Worm (Caenorhabditis elegans) whole organism, early embryonic: ENCODE results near the gene dnj-13.

Experiments used
- B0310.2 ChIP-seq: sonication (generic microtip); optimal IDR thresholded peaks from 2 replicates; lab custom pipeline; 2016; ENCODE audit warnings: mild to moderate bottlenecking, missing genetic modification characterization, missing compliant biosample characterization
- F13C5.2 ChIP-seq: sonication (generic microtip); optimal IDR thresholded peaks from 2 replicates; lab custom pipeline; 2017; ENCODE audit warnings: mild to moderate bottlenecking, missing genetic modification characterization, inconsistent platforms, missing compliant biosample characterization
- aly-1 ChIP-seq: sonication (generic microtip); optimal IDR thresholded peaks from 2 replicates; lab custom pipeline; 2016; ENCODE audit warnings: missing genetic modification characterization, missing compliant biosample characterization
- ama-1 ChIP-seq: fragments of 150-350 bp; optimal IDR thresholded peaks from 2 replicates; lab custom pipeline; 2014
- ceh-13 ChIP-seq: fragments of 200-800 bp; sonication (Bioruptor generic); optimal IDR thresholded peaks from 2 replicates; lab custom pipeline; 2018; ENCODE audit warnings: mild to moderate bottlenecking, missing genetic modification characterization, missing compliant biosample characterization
- ceh-36 ChIP-seq: sonication (generic microtip); optimal IDR thresholded peaks from 2 replicates; lab custom pipeline; 2016; ENCODE audit warnings: missing genetic modification characterization, inconsistent platforms, missing compliant biosample characterization
- ets-7 ChIP-seq: sonication (generic microtip); optimal IDR thresholded peaks from 2 replicates; lab custom pipeline; 2016; ENCODE audit warnings: missing genotype, missing genetic modification characterization, missing compliant biosample characterization
- flt-1 ChIP-seq: fragments of 200-800 bp; sonication (Bioruptor generic); IDR thresholded peaks from 2 replicates; pipeline ENCODE4 v1.3.6; 2022; ENCODE audit warnings: missing genetic modification characterization, missing compliant biosample characterization
- hmbx-1 ChIP-seq: sonication (generic microtip); optimal IDR thresholded peaks from 2 replicates; lab custom pipeline; 2016; ENCODE audit warnings: mild to moderate bottlenecking, missing genetic modification characterization, missing compliant biosample characterization
- hmg-4 ChIP-seq: fragments of 200-800 bp; sonication (Bioruptor generic); optimal IDR thresholded peaks from 2 replicates; lab custom pipeline; 2018; ENCODE audit warnings: mild to moderate bottlenecking, missing genetic modification characterization, missing compliant biosample characterization
- hnd-1 ChIP-seq: sonication (generic microtip); optimal IDR thresholded peaks from 2 replicates; lab custom pipeline; 2016; ENCODE audit warnings: missing genetic modification characterization, missing compliant biosample characterization
- pes-1 ChIP-seq: fragments of 200-800 bp; sonication (Bioruptor generic); IDR thresholded peaks from 2 replicates; pipeline ENCODE4 v1.3.6; 2022; ENCODE audit warnings: missing genetic modification reagents, missing genetic modification characterization, missing compliant biosample characterization
- scrt-1 ChIP-seq: fragments of 200-800 bp; sonication (Bioruptor generic); IDR thresholded peaks from 2 replicates; pipeline ENCODE4 v1.3.6; 2022; ENCODE audit warnings: missing genetic modification characterization, missing compliant biosample characterization
- sea-1 ChIP-seq: fragments of 200-800 bp; sonication (Bioruptor generic); conservative IDR thresholded peaks from 2 replicates; pipeline ENCODE4 v1.3.6; 2022; ENCODE audit warnings: missing genetic modification characterization, missing compliant biosample characterization
- tbx-11 ChIP-seq: fragments of 200-800 bp; sonication (Bioruptor generic); IDR thresholded peaks from 2 replicates; pipeline ENCODE4 v1.3.6; 2022; ENCODE audit warnings: missing genetic modification characterization, missing compliant biosample characterization
- tbx-37 ChIP-seq: fragments of 200-800 bp; sonication (Bioruptor generic); conservative IDR thresholded peaks from 2 replicates; pipeline ENCODE4 v1.3.6; 2022; ENCODE audit warnings: missing genetic modification reagents, missing genetic modification characterization, missing compliant biosample characterization
- tra-4 ChIP-seq: sonication (generic microtip); optimal IDR thresholded peaks from 2 replicates; lab custom pipeline; 2017; ENCODE audit warnings: missing genetic modification characterization, missing compliant biosample characterization

dnj-13 gene

ce11 chrII:11595368-11595996 lies 50.0 kb downstream of the dnj-13 start, which contains the start of gene gfat-1:
Gene gfat-1, minus strand, starts transcription at chrII:11595418.
- peak; percentile 6 for TF ChIP-seq hmg-4
- no peak for TF ChIP-seq aly-1 (tag; lab: Kevin White, UChicago)

ce11 chrII:11596157-11596740 lies 50.7 kb downstream of the dnj-13 start:
- no peak for TF ChIP-seq flt-1 (GFP tag; lab: Robert Waterston, UW)
- TF ChIP-seq ceh-36 (tag; lab: Kevin White, UChicago): no peak
- TF ChIP-seq F13C5.2 (tag; lab: Kevin White, UChicago): no peak
- TF ChIP-seq hnd-1 (tag; lab: Kevin White, UChicago): no peak
- no peak for TF ChIP-seq tbx-37 (GFP tag; lab: Robert Waterston, UW)
- no peak for TF ChIP-seq pes-1
- no peak for TF ChIP-seq ceh-13 (GFP tag; lab: Kevin White, UChicago)
- no peak for TF ChIP-seq B0310.2 (tag; lab: Kevin White, UChicago)
- no peak for TF ChIP-seq aly-1 (tag; lab: Kevin White, UChicago)
- no peak for TF ChIP-seq tbx-11 (GFP tag; lab: Robert Waterston, UW)
- TF ChIP-seq ama-1 (lab: Kevin White, UChicago): no peak
- no peak for TF ChIP-seq ets-7 (tag; lab: Kevin White, UChicago)
- no peak for TF ChIP-seq hmbx-1 (tag; lab: Kevin White, UChicago)
- no peak for TF ChIP-seq tra-4 (tag; lab: Kevin White, UChicago)
- TF ChIP-seq scrt-1: no peak
- no peak for TF ChIP-seq sea-1 (GFP tag; lab: Robert Waterston, UW)
